Fruit fly (Drosophila melanogaster): ENCODE data around the gene Tap42.

Gene Tap42

dm6 chr2L:13412219-13412618 lies 44.8 kb downstream of the Tap42 start, which contains the start of gene Flad2:
Flad2 (plus strand) TSS chr2L:13412519.
- TF ChIP-seq CG34422 (GFP tag; IDR thresholded peaks at IDR 0.05) (no peak), fu2 (GFP tag; optimal IDR thresholded peaks at IDR 0.05) (no peak), CG15696 (tag; optimal IDR thresholded peaks at IDR 0.05) (no peak), CG8924 (tag; optimal IDR thresholded peaks at IDR 0.05) (no peak), CG3407 (GFP tag; optimal IDR thresholded peaks at IDR 0.05) (no peak), Asciz (GFP tag; optimal IDR thresholded peaks at IDR 0.05) (no peak), slp2 (GFP tag; optimal IDR thresholded peaks at IDR 0.05) (no peak), ATbp (GFP tag; optimal IDR thresholded peaks at IDR 0.05) (no peak), so (GFP tag; IDR thresholded peaks at IDR 0.05) (no peak), Sox100B (GFP tag; optimal IDR thresholded peaks at IDR 0.05) (no peak), zfh1 (GFP tag; IDR thresholded peaks at IDR 0.05) (no peak), HLHmδ (GFP tag; optimal IDR thresholded peaks at IDR 0.05) (no peak), esg (GFP tag; conservative IDR thresholded peaks at IDR 0.05) (no peak), luna (GFP tag; optimal IDR thresholded peaks at IDR 0.05) (no peak), Ptx1 (GFP tag; IDR thresholded peaks at IDR 0.05) (no peak), CG17568 (GFP tag; optimal IDR thresholded peaks at IDR 0.05) (no peak), caup (GFP tag; optimal IDR thresholded peaks at IDR 0.05; ENCODE audit: severe bottlenecking) (no peak), bbx (GFP tag; IDR thresholded peaks at IDR 0.05; ENCODE audit: partially characterized antibody) (no peak), Neu2 (GFP tag; optimal IDR thresholded peaks at IDR 0.05; ENCODE audit: borderline replicate concordance) (no peak)

dm6 chr2L:13414525-13415481 lies 47.4 kb downstream of the Tap42 start, which contains the start of the genes CG16956, CG42784 and CG43850:
CG16956 (minus strand) TSS chr2L:13414575.
CG42784 (plus strand) TSS chr2L:13415431.
CG43850 (plus strand) TSS chr2L:13415431.
- peak; percentile 19 for TF ChIP-seq pzg (GFP tag; optimal IDR thresholded peaks at IDR 0.05)
- peak; percentile 51 for TF ChIP-seq Ets65A (GFP tag)
- TF ChIP-seq CG10209 (GFP tag; optimal IDR thresholded peaks at IDR 0.05), result peak; percentile 45
- no peak; the same call in 1 of the 2 replicates for TF ChIP-seq E2f2 (GFP tag; IDR thresholded peaks at IDR 0.05)
- peak; percentile 30 for TF ChIP-seq CG12104 (GFP tag; optimal IDR thresholded peaks at IDR 0.05)
- TF ChIP-seq bigmax (GFP tag; optimal IDR thresholded peaks at IDR 0.05), result peak; percentile 57
- TF ChIP-seq unpg (GFP tag; optimal IDR thresholded peaks at IDR 0.05), result peak; percentile 67
- peak; percentile 54 for TF ChIP-seq sug (tag; optimal IDR thresholded peaks at IDR 0.05)
- TF ChIP-seq Trl (optimal IDR thresholded peaks at IDR 0.05), result peak; percentile 39 to 64
- TF ChIP-seq Trl (GFP tag; optimal IDR thresholded peaks at IDR 0.05), result peak; percentile 24
- 0 out of 2 replicates have a peak, but pooled peaks have one; percentile 25 for TF ChIP-seq sim (GFP tag; IDR thresholded peaks at IDR 0.05)
- TF ChIP-seq H15 (GFP tag; IDR thresholded peaks at IDR 0.05), result no peak
- TF ChIP-seq Jarid2 (GFP tag; optimal IDR thresholded peaks at IDR 0.05), result peak; percentile 17
- peak in 1 of 2 experiments; percentile 49 for TF ChIP-seq insv (GFP tag; optimal IDR thresholded peaks at IDR 0.05)
- no peak for TF ChIP-seq Myb (GFP tag; optimal IDR thresholded peaks at IDR 0.05)
- TF ChIP-seq pfk (GFP tag; optimal IDR thresholded peaks at IDR 0.05), result peak; percentile 58
- no peak for TF ChIP-seq CG8478 (optimal IDR thresholded peaks at IDR 0.05)
- peak; percentile 96 for TF ChIP-seq CG34376 (GFP tag; optimal IDR thresholded peaks at IDR 0.05)
- peak; percentile 51 for TF ChIP-seq CG5180 (GFP tag; optimal IDR thresholded peaks at IDR 0.05)
- TF ChIP-seq CG7987 (GFP tag; optimal IDR thresholded peaks at IDR 0.05), result peak; percentile 86
- TF ChIP-seq btn (GFP tag; optimal IDR thresholded peaks at IDR 0.05), result no peak
- peak; percentile 69 for TF ChIP-seq Rfx (GFP tag; IDR thresholded peaks at IDR 0.05)
- TF ChIP-seq CG6765 (GFP tag; optimal IDR thresholded peaks at IDR 0.05), result peak; percentile 90
- TF ChIP-seq ttk (GFP tag; IDR thresholded peaks at IDR 0.05), result peak; percentile 41; the same call in 1 of the 2 replicates
- no peak for TF ChIP-seq CG17802 (tag; optimal IDR thresholded peaks at IDR 0.05)
- TF ChIP-seq lab (GFP tag; optimal IDR thresholded peaks at IDR 0.05), result peak; percentile 94
- TF ChIP-seq CG12659 (GFP tag; optimal IDR thresholded peaks at IDR 0.05), result peak; percentile 63
- peak; percentile 54 for TF ChIP-seq Sox100B (GFP tag; optimal IDR thresholded peaks at IDR 0.05)
- 0 out of 2 replicates have a peak, but pooled peaks have one; percentile 60 for TF ChIP-seq vvl (GFP tag; IDR thresholded peaks at IDR 0.05)
- TF ChIP-seq Oli (tag; optimal IDR thresholded peaks at IDR 0.05), result peak; percentile 6
